Worm (Caenorhabditis elegans): Measurements from ENCODE around the gene B0280.7.

The B0280.7 gene

DNA sequence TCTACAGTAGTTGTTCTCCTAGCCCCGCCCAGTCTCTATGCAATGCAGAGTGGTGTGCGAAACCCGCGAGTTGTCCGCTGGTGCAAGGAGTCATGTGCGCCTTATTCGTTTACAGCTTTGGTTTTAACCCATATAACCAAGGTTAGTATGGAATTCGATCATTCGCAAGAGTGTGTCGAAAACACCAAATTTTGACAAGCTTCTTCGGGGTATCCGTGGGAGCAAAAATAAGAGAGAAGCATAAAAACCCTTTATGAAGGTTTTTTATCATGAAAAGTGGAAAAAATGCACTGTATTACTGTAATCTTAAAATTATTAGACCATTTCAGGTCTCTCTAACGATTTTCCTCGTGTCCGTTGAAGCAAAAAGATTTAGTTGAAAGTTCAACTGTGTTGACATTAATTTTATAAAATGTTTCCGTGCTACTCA is 30.5 kb upstream of the B0280.7 start:
- TF ChIP-seq ztf-1 (GFP tag; conservative IDR thresholded peaks at IDR 0.05) (no peak), gmeb-1 (tag; optimal IDR thresholded peaks at IDR 0.05) (peak; percentile 64), skn-1 (tag; optimal IDR thresholded peaks at IDR 0.05) (no peak), mdl-1 (tag; optimal IDR thresholded peaks at IDR 0.05) (no peak), ZK546.5 (tag; optimal IDR thresholded peaks at IDR 0.05) (no peak), lsy-2 (tag; optimal IDR thresholded peaks at IDR 0.05) (peak; percentile 36 to 45), sem-4 (tag; optimal IDR thresholded peaks at IDR 0.05) (no peak), unc-39 (tag; optimal IDR thresholded peaks at IDR 0.05) (no peak), nhr-237 (tag; optimal IDR thresholded peaks at IDR 0.05) (no peak), lin-13 (GFP tag; optimal IDR thresholded peaks at IDR 0.05) (no peak), C34F6.9 (tag; optimal IDR thresholded peaks at IDR 0.05) (no peak), sma-3 (GFP tag; optimal IDR thresholded peaks at IDR 0.05) (peak; percentile 64), crh-2 (tag; optimal IDR thresholded peaks at IDR 0.05) (peak; percentile 34), elt-3 (tag; optimal IDR thresholded peaks at IDR 0.05) (no peak), nhr-77 (tag; optimal IDR thresholded peaks at IDR 0.05) (no peak), aly-2 (tag; optimal IDR thresholded peaks at IDR 0.05) (no peak), ztf-11 (tag; optimal IDR thresholded peaks at IDR 0.05) (no peak), nhr-25 (tag; optimal IDR thresholded peaks at IDR 0.05) (peak; percentile 3), egl-27 (tag; optimal IDR thresholded peaks at IDR 0.05) (peak; percentile 25), ceh-16 (tag; optimal IDR thresholded peaks at IDR 0.05) (no peak), unc-55 (GFP tag; optimal IDR thresholded peaks at IDR 0.05) (no peak), ceh-82 (tag; optimal IDR thresholded peaks at IDR 0.05) (no peak), ztf-4 (tag; optimal IDR thresholded peaks at IDR 0.05) (no peak), Y55F3AM.14 (GFP tag; optimal IDR thresholded peaks at IDR 0.05) (no peak), nhr-21 (tag; optimal IDR thresholded peaks at IDR 0.05) (peak; percentile 10), elt-1 (tag; optimal IDR thresholded peaks at IDR 0.05) (no peak), nhr-129 (tag; optimal IDR thresholded peaks at IDR 0.05) (no peak), nhr-23 (tag; optimal IDR thresholded peaks at IDR 0.05) (no peak), nhr-6 (tag; optimal IDR thresholded peaks at IDR 0.05) (no peak), lin-39 (tag; optimal IDR thresholded peaks at IDR 0.05) (no peak), R02D3.7 (tag; optimal IDR thresholded peaks at IDR 0.05) (no peak), nhr-10 (tag; optimal IDR thresholded peaks at IDR 0.05) (no peak), blmp-1 (tag; optimal IDR thresholded peaks at IDR 0.05; ENCODE audit: insufficient read depth) (no peak), unc-62 (GFP tag; optimal IDR thresholded peaks at IDR 0.05) (no peak), ama-1 (optimal IDR thresholded peaks at IDR 0.05) (peak; percentile 76), alr-1 (tag; optimal IDR thresholded peaks at IDR 0.05) (no peak), dmd-4 (tag; optimal IDR thresholded peaks at IDR 0.05) (no peak), zag-1 (tag; optimal IDR thresholded peaks at IDR 0.05) (no peak), mbf-1 (tag; optimal IDR thresholded peaks at IDR 0.05) (no peak), fos-1 (tag; optimal IDR thresholded peaks at IDR 0.05) (no peak), nhr-12 (tag; optimal IDR thresholded peaks at IDR 0.05) (no peak), F13H6.1 (tag; optimal IDR thresholded peaks at IDR 0.05) (peak; percentile 4), sma-9 (GFP tag; optimal IDR thresholded peaks at IDR 0.05) (peak; percentile 25), sma-9 (tag; optimal IDR thresholded peaks at IDR 0.05) (no peak), peb-1 (tag; optimal IDR thresholded peaks at IDR 0.05) (no peak), nhr-11 (tag; optimal IDR thresholded peaks at IDR 0.05) (no peak), mab-5 (tag; optimal IDR thresholded peaks at IDR 0.05) (no peak), snpc-4 (tag; optimal IDR thresholded peaks at IDR 0.05) (peak; percentile 95), lin-11 (tag; optimal IDR thresholded peaks at IDR 0.05) (no peak)
